Fruit fly (Drosophila melanogaster) whole organism, embryonic: ENCODE measurements around the gene djl.

Experiments used
- Antp ChIP-seq: fragments of 200-800 bp; sonication (Bioruptor generic); optimal IDR thresholded peaks from 3 replicates; lab custom pipeline; 2016; ENCODE audit warnings: missing biosample characterization, missing genetic modification characterization
- CG10267 ChIP-seq: fragments of 200-800 bp; sonication (Bioruptor generic); optimal IDR thresholded peaks from 2 replicates; lab custom pipeline; 2018; ENCODE audit warnings: missing biosample characterization, mild to moderate bottlenecking, missing genetic modification characterization, moderate library complexity
- CG10462 ChIP-seq: fragments of 200-800 bp; sonication (Bioruptor generic); optimal IDR thresholded peaks from 2 replicates; lab custom pipeline; 2016; ENCODE audit warnings: missing biosample characterization, missing genetic modification characterization
- CG10543 ChIP-seq: fragments of 200-800 bp; sonication (Bioruptor generic); optimal IDR thresholded peaks from 3 replicates; lab custom pipeline; 2017; ENCODE audit warnings: missing biosample characterization, mild to moderate bottlenecking, missing genetic modification characterization, moderate library complexity
- CG11504 ChIP-seq: fragments of 200-800 bp; sonication (Bioruptor generic); optimal IDR thresholded peaks from 3 replicates; lab custom pipeline; 2019; ENCODE audit warnings: missing biosample characterization, mild to moderate bottlenecking, missing genetic modification characterization, moderate library complexity
- CG15601 ChIP-seq: fragments of 200-800 bp; sonication (Bioruptor generic); optimal IDR thresholded peaks from 3 replicates; lab custom pipeline; 2019; ENCODE audit warnings: missing biosample characterization, mild to moderate bottlenecking, missing genetic modification characterization, moderate library complexity
- CG15696 ChIP-seq: fragments of 200-800 bp; sonication (Bioruptor generic); optimal IDR thresholded peaks from 2 replicates; lab custom pipeline; 2019; ENCODE audit warnings: missing biosample characterization, mild to moderate bottlenecking, missing genetic modification characterization, moderate library complexity
- CG1792 ChIP-seq: fragments of 200-800 bp; sonication (Bioruptor generic); optimal IDR thresholded peaks from 2 replicates; lab custom pipeline; 2016; ENCODE audit warnings: missing biosample characterization, missing genetic modification characterization
- CG1832 ChIP-seq: fragments of 200-800 bp; sonication (Bioruptor generic); optimal IDR thresholded peaks from 2 replicates; lab custom pipeline; 2017; ENCODE audit warnings: missing biosample characterization, mild to moderate bottlenecking, missing genetic modification characterization, inconsistent platforms
- CG2712 ChIP-seq: fragments of 200-800 bp; optimal IDR thresholded peaks from 3 replicates; lab custom pipeline; 2019; ENCODE audit warnings: missing biosample characterization, mild to moderate bottlenecking, missing genetic modification characterization, moderate library complexity
- CG2875 ChIP-seq: fragments of 200-800 bp; sonication (Bioruptor generic); optimal IDR thresholded peaks from 2 replicates; lab custom pipeline; 2017; ENCODE audit warnings: missing biosample characterization, mild to moderate bottlenecking, missing genetic modification characterization, missing genetic modification reagents
- CG32767 ChIP-seq: fragments of 200-800 bp; sonication (Bioruptor generic); IDR thresholded peaks from 2 replicates; pipeline ENCODE4 v1.3.6; 2022; ENCODE audit warnings: missing biosample characterization, missing genetic modification characterization
- CG3281 ChIP-seq: fragments of 200-800 bp; sonication (Bioruptor generic); optimal IDR thresholded peaks from 3 replicates; lab custom pipeline; 2017; ENCODE audit warnings: missing biosample characterization, mild to moderate bottlenecking, missing genetic modification characterization
- CG4360 ChIP-seq: fragments of 200-800 bp; sonication (Bioruptor generic); IDR thresholded peaks from 2 replicates; pipeline ENCODE4 v1.3.6; 2022; ENCODE audit warnings: missing biosample characterization, missing genetic modification characterization
- CG4707 ChIP-seq: fragments of 200-800 bp; sonication (Bioruptor generic); optimal IDR thresholded peaks from 2 replicates; lab custom pipeline; 2018; ENCODE audit warnings: missing biosample characterization, mild to moderate bottlenecking, missing genetic modification characterization, moderate library complexity
- CG7556 ChIP-seq: fragments of 200-800 bp; sonication (Bioruptor generic); optimal IDR thresholded peaks from 2 replicates; lab custom pipeline; 2017; ENCODE audit warnings: missing biosample characterization, mild to moderate bottlenecking, missing genetic modification characterization
- CG9876 ChIP-seq: fragments of 200-800 bp; sonication (Bioruptor generic); optimal IDR thresholded peaks from 2 replicates; lab custom pipeline; 2016; ENCODE audit warnings: missing biosample characterization, missing genetic modification characterization
- D19A ChIP-seq: fragments of 200-800 bp; optimal IDR thresholded peaks from 3 replicates; lab custom pipeline; 2019; ENCODE audit warnings: missing biosample characterization, mild to moderate bottlenecking, missing genetic modification characterization, moderate library complexity
- H15 ChIP-seq: fragments of 200-800 bp; sonication (Bioruptor generic); IDR thresholded peaks from 3 replicates; pipeline ENCODE4 v1.3.6; 2022; ENCODE audit warnings: missing biosample characterization, missing genetic modification characterization
- Hr3 ChIP-seq: fragments of 200-800 bp; sonication (Bioruptor generic); optimal IDR thresholded peaks from 3 replicates; lab custom pipeline; 2016; ENCODE audit warnings: missing biosample characterization, missing genetic modification characterization
- Nf-YC ChIP-seq: fragments of 200-800 bp; optimal IDR thresholded peaks from 3 replicates; lab custom pipeline; 2019; ENCODE audit warnings: missing biosample characterization, mild to moderate bottlenecking, missing genetic modification characterization, moderate library complexity
- Oaz ChIP-seq: fragments of 200-800 bp; sonication (Bioruptor generic); IDR thresholded peaks from 2 replicates; pipeline ENCODE4 v1.3.6; 2022; ENCODE audit warnings: missing biosample characterization, missing genetic modification characterization
- PHDP ChIP-seq: fragments of 200-800 bp; sonication (Bioruptor generic); optimal IDR thresholded peaks from 3 replicates; lab custom pipeline; 2018; ENCODE audit warnings: missing biosample characterization, mild to moderate bottlenecking, missing genetic modification characterization, moderate library complexity
- Pdp1 ChIP-seq, 2 experiments: fragments of 200-800 bp; sonication (Bioruptor generic); optimal IDR thresholded peaks; 3 replicates each; lab custom pipeline; 2016; ENCODE audit warnings: missing biosample characterization in 2 of 2, missing genetic modification characterization in 2 of 2, mild to moderate bottlenecking in 1 of 2, moderate library complexity in 1 of 2
- Rfx ChIP-seq: fragments of 200-800 bp; sonication (Bioruptor generic); IDR thresholded peaks from 2 replicates; pipeline ENCODE4 v1.3.6; 2022; ENCODE audit warnings: missing biosample characterization, missing genetic modification characterization
- abd-A ChIP-seq: fragments of 200-800 bp; sonication (Bioruptor generic); optimal IDR thresholded peaks from 3 replicates; lab custom pipeline; 2019; ENCODE audit warnings: missing biosample characterization, mild to moderate bottlenecking, missing genetic modification characterization, moderate library complexity
- ac ChIP-seq: fragments of 200-800 bp; sonication (Bioruptor generic); optimal IDR thresholded peaks from 3 replicates; lab custom pipeline; 2017; ENCODE audit warnings: missing biosample characterization, mild to moderate bottlenecking, missing genetic modification characterization
- bsh ChIP-seq, 2 experiments: fragments of 200-800 bp; sonication (Bioruptor generic); optimal IDR thresholded peaks; 2 replicates each; lab custom pipeline; 2017 to 2018; ENCODE audit warnings: mild to moderate bottlenecking in 2 of 2, missing biosample characterization in 2 of 2, missing genetic modification characterization in 2 of 2, moderate library complexity in 1 of 2
- cg ChIP-seq: fragments of 200-800 bp; sonication (Bioruptor generic); optimal IDR thresholded peaks from 3 replicates; lab custom pipeline; 2019; ENCODE audit warnings: missing biosample characterization, mild to moderate bottlenecking, missing genetic modification characterization, moderate library complexity
- danr ChIP-seq: fragments of 200-800 bp; sonication (Bioruptor generic); IDR thresholded peaks from 2 replicates; pipeline ENCODE4 v1.3.6; 2022; ENCODE audit warnings: missing biosample characterization, missing genetic modification characterization
- gcm ChIP-seq: fragments of 200-800 bp; sonication (Bioruptor generic); optimal IDR thresholded peaks from 2 replicates; lab custom pipeline; 2019; ENCODE audit warnings: missing biosample characterization, mild to moderate bottlenecking, missing genetic modification characterization, moderate library complexity
- gem ChIP-seq: fragments of 200-800 bp; sonication (Bioruptor generic); optimal IDR thresholded peaks from 2 replicates; lab custom pipeline; 2019; ENCODE audit warnings: missing biosample characterization, mild to moderate bottlenecking, missing genetic modification characterization, moderate library complexity
- hkb ChIP-seq, 2 experiments: fragments of 200-800 bp in 1 of 2; fragments of >200 bp in 1 of 2; sonication (Bioruptor generic) in 1 of 2; IDR thresholded peaks in 1 of 2; optimal IDR thresholded peaks in 1 of 2; 2 replicates each; pipeline versions ENCODE4 v1.3.6 to Lab custom; 2017 to 2022; ENCODE audit warnings: missing biosample characterization in 1 of 2, missing genetic modification characterization in 1 of 2
- ind ChIP-seq: fragments of 200-800 bp; sonication (Bioruptor generic); optimal IDR thresholded peaks from 3 replicates; lab custom pipeline; 2016; ENCODE audit warnings: missing biosample characterization, missing genetic modification characterization
- insv ChIP-seq, 2 experiments: fragments of 200-800 bp; sonication (Bioruptor generic); optimal IDR thresholded peaks; 3 replicates each; lab custom pipeline; 2016 to 2018; ENCODE audit warnings: missing biosample characterization in 2 of 2, missing genetic modification characterization in 2 of 2
- klu ChIP-seq: fragments of 200-800 bp; sonication (Bioruptor generic); IDR thresholded peaks from 2 replicates; pipeline ENCODE4 v1.3.6; 2022; ENCODE audit warnings: missing biosample characterization, missing genetic modification characterization
- lov ChIP-seq, 2 experiments: fragments of 200-800 bp in 1 of 2; fragments of >200 bp in 1 of 2; sonication (Bioruptor generic) in 1 of 2; IDR thresholded peaks in 1 of 2; optimal IDR thresholded peaks in 1 of 2; 2 replicates in 1 of 2; 3 replicates in 1 of 2; pipeline versions ENCODE4 v1.3.6 to Lab custom; 2017 to 2022; ENCODE audit warnings: missing biosample characterization in 1 of 2, missing genetic modification characterization in 1 of 2
- nau ChIP-seq: fragments of 200-800 bp; sonication (Bioruptor generic); optimal IDR thresholded peaks from 3 replicates; lab custom pipeline; 2017; ENCODE audit warnings: missing biosample characterization, mild to moderate bottlenecking, missing genetic modification characterization, missing genetic modification reagents
- nerfin-1 ChIP-seq: fragments of 200-800 bp; sonication (Bioruptor generic); optimal IDR thresholded peaks from 3 replicates; lab custom pipeline; 2019; ENCODE audit warnings: missing biosample characterization, mild to moderate bottlenecking, missing genetic modification characterization, moderate library complexity
- nom ChIP-seq: fragments of 200-800 bp; sonication (Bioruptor generic); optimal IDR thresholded peaks from 2 replicates; lab custom pipeline; 2017; ENCODE audit warnings: missing biosample characterization, missing genetic modification characterization, mild to moderate bottlenecking, moderate library complexity, missing genetic modification reagents
- onecut ChIP-seq: fragments of 200-800 bp; sonication (Bioruptor generic); IDR thresholded peaks from 2 replicates; pipeline ENCODE4 v1.3.6; 2022; ENCODE audit warnings: missing biosample characterization, missing genetic modification characterization
- pros ChIP-seq: fragments of 200-800 bp; sonication (Bioruptor generic); optimal IDR thresholded peaks from 3 replicates; lab custom pipeline; 2019; ENCODE audit warnings: missing biosample characterization, mild to moderate bottlenecking, missing genetic modification characterization, moderate library complexity
- row ChIP-seq: fragments of 200-800 bp; sonication (Bioruptor generic); IDR thresholded peaks from 3 replicates; pipeline ENCODE4 v1.3.6; 2022; ENCODE audit warnings: missing biosample characterization, missing genetic modification characterization
- sna ChIP-seq: fragments of 200-800 bp; sonication (Bioruptor generic); IDR thresholded peaks from 2 replicates; pipeline ENCODE4 v1.3.6; 2022; ENCODE audit warnings: missing biosample characterization, missing genetic modification characterization; ENCODE audit not compliant: partially characterized antibody
- tup ChIP-seq: fragments of 200-800 bp; sonication (Bioruptor generic); optimal IDR thresholded peaks from 2 replicates; lab custom pipeline; 2016; ENCODE audit warnings: missing biosample characterization, mild to moderate bottlenecking, missing genetic modification characterization, moderate library complexity
- unc-4 ChIP-seq: fragments of 200-800 bp; sonication (Bioruptor generic); IDR thresholded peaks from 2 replicates; pipeline ENCODE4 v1.3.6; 2022; ENCODE audit warnings: missing biosample characterization, missing genetic modification characterization; ENCODE audit not compliant: partially characterized antibody
- unpg ChIP-seq: fragments of 200-800 bp; sonication (Bioruptor generic); optimal IDR thresholded peaks from 3 replicates; lab custom pipeline; 2018; ENCODE audit warnings: missing biosample characterization, mild to moderate bottlenecking, missing genetic modification characterization, moderate library complexity

The djl gene

dm6 chr3R:7108589-7109312 is 48.2 kb downstream of the djl start (continued):
- TF ChIP-seq onecut (GFP tag; lab: Robert Waterston, UW) (peak; percentile 90), CG15696 (tag; lab: Kevin White, UChicago) (peak; percentile 99), abd-A (tag; lab: Kevin White, UChicago) (no peak), CG4707 (GFP tag; lab: Kevin White, UChicago) (peak; percentile 89), CG2875 (GFP tag; lab: Kevin White, UChicago) (peak; percentile 92), CG7556 (GFP tag; lab: Kevin White, UChicago) (peak; percentile 90), Rfx (GFP tag; lab: Robert Waterston, UW) (no peak), D19A (tag; lab: Kevin White, UChicago) (peak; percentile 96), hkb (optimal IDR thresholded peaks at IDR 0.05; lab: Kevin White, UChicago) (no peak), hkb (GFP tag; IDR thresholded peaks at IDR 0.05; lab: Robert Waterston, UW) (no peak), ind (peak; percentile 87), lov (optimal IDR thresholded peaks at IDR 0.05; lab: Kevin White, UChicago) (no peak), lov (GFP tag; IDR thresholded peaks at IDR 0.05; lab: Robert Waterston, UW) (no peak), CG15601 (peak; percentile 98), Oaz (no peak), Hr3 (peak; percentile 96), klu (no peak), CG32767 (GFP tag; lab: Robert Waterston, UW) (no peak), CG10267 (tag; lab: Kevin White, UChicago) (peak; percentile 95), PHDP (tag; lab: Kevin White, UChicago) (peak; percentile 95), CG9876 (peak; percentile 67), CG10543 (GFP tag; lab: Kevin White, UChicago) (no peak), gem (tag; lab: Kevin White, UChicago) (peak; percentile 97), H15 (GFP tag; lab: Robert Waterston, UW) (no peak), Antp (GFP tag; lab: Kevin White, UChicago) (peak; percentile 71), nom (GFP tag; lab: Kevin White, UChicago) (peak; percentile 62), Nf-YC (tag; lab: Kevin White, UChicago) (peak; percentile 65), insv (GFP tag; optimal IDR thresholded peaks at IDR 0.05; lab: Kevin White, UChicago) (no peak), danr (GFP tag; lab: Robert Waterston, UW) (no peak), CG10462 (GFP tag; lab: Kevin White, UChicago) (peak; percentile 98), CG4360 (no peak), CG2712 (tag; lab: Kevin White, UChicago) (peak; percentile 99), unc-4 (GFP tag; lab: Robert Waterston, UW) (no peak), unpg (GFP tag; lab: Kevin White, UChicago) (peak; percentile 96), CG1792 (peak; percentile 86), nau (GFP tag; lab: Kevin White, UChicago) (peak; percentile 79)

- TF ChIP-seq row (GFP tag; lab: Robert Waterston, UW): no peak
- TF ChIP-seq pros: peak; percentile 78
- TF ChIP-seq Hr3: no peak
- peak; percentile 19 for TF ChIP-seq ac (GFP tag; lab: Kevin White, UChicago)
- peak in 1 of 2 experiments; percentile 92 for TF ChIP-seq Pdp1 (GFP tag; optimal IDR thresholded peaks at IDR 0.05; lab: Kevin White, UChicago)
- peak; percentile 57 for TF ChIP-seq nom (GFP tag; lab: Kevin White, UChicago)
- TF ChIP-seq nerfin-1 (tag; lab: Kevin White, UChicago): peak; percentile 22
- peak; percentile 49 for TF ChIP-seq CG1832 (GFP tag; lab: Kevin White, UChicago)
- peak; percentile 30; the same call in 1 of the 2 replicates for TF ChIP-seq sna
- no peak for TF ChIP-seq CG3281 (GFP tag; lab: Kevin White, UChicago)
- TF ChIP-seq bsh (GFP tag; optimal IDR thresholded peaks at IDR 0.05; lab: Kevin White, UChicago): peak in 1 of 2 experiments; percentile 50
- TF ChIP-seq CG11504: peak; percentile 25
- TF ChIP-seq gcm (GFP tag; lab: Kevin White, UChicago): peak; percentile 54
- TF ChIP-seq tup (GFP tag; lab: Kevin White, UChicago): no peak
- TF ChIP-seq cg (GFP tag; lab: Kevin White, UChicago): peak; percentile 83
Measured at dm6 chr3R:7109760-7110303, 49.3 kb downstream of the djl start.
